Fruit fly (Drosophila melanogaster) S2 (cell line): ENCODE results near the gene Rab9D.

Source experiments
- CG8478 ChIP-seq: fragments of >200 bp; optimal IDR thresholded peaks from 2 replicates; lab custom pipeline; 2018
- CTCF ChIP-seq, 2 experiments: fragments of >200 bp; optimal IDR thresholded peaks; 2 replicates each; lab custom pipeline; 2018

DNA sequence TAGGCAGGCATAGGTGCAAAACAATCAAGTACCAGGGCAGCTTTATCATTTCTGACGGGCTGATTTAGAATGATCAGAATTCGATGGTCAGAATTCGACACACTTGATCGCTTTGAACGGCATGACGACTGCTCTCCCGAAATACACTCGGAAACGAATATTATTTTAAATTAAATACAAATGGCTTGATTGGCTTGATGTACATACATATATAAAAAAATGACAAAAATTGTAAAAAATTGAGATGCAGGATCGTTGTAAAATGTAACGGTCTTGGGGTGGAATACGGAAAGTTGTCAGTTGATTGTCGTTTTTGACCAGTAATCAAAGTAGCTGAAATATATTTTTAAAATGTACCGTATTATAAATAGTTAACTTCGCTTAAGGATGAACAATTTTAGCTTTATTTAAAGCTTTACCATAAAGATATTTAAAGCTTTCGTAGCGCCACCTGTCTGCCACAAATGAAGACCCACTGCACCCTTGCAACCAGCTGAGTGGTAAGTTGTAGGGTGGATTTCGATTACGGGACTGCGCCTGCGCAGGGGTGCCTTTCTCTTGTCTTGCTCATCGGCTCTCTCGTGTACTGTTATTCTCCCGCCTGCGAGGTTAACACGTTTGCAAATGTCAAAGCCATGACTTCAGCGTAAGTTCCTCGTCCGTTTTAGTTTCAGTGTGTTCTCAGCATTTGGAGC lies 38.3 kb downstream of the Rab9D start, which contains the start of the genes CG9806 and X11Lbeta:
- TF ChIP-seq CG8478 (no peak), CTCF (optimal IDR thresholded peaks at IDR 0.05; lab: Kevin White, UChicago) (peak; percentile 25 to 47)
